Worm (Caenorhabditis elegans): Measurements from ENCODE around the gene taap-1.

taap-1 gene

DNA sequence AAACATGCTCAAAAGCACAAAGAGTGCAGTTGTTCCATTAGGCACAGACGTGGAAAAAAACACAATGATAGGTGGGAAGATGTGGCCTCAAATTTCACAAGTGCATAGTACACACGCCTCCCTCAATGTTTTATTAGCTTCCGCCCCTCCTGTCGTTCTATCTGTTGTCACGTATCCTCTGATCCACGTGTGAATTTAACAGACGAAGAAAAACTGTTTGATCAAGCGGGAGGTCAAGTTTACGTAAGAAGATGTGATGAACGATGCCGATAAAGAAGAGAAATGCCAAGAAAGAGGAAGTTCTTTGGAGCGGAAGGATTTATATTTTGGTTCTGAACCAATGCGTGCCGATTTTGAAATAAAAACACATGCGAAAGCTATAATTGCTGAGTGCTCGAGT, 32.9 kb downstream of the taap-1 start:
- TF ChIP-seq cebp-2 (GFP tag; IDR thresholded peaks at IDR 0.05), result no peak
- no peak for TF ChIP-seq aptf-3 (GFP tag; IDR thresholded peaks at IDR 0.05)
- TF ChIP-seq die-1 (tag; optimal IDR thresholded peaks at IDR 0.05), result no peak
- no peak for TF ChIP-seq attf-3 (GFP tag; conservative IDR thresholded peaks at IDR 0.05)
- no peak for TF ChIP-seq ccch-3 (GFP tag; optimal IDR thresholded peaks at IDR 0.05)
- no peak for TF ChIP-seq C17E4.6 (GFP tag; IDR thresholded peaks at IDR 0.05)
- no peak for TF ChIP-seq lin-26 (GFP tag; IDR thresholded peaks at IDR 0.05)
- TF ChIP-seq let-607 (tag; optimal IDR thresholded peaks at IDR 0.05), result no peak
- TF ChIP-seq ztf-28 (GFP tag; IDR thresholded peaks at IDR 0.05), result no peak
- TF ChIP-seq ztf-3 (GFP tag; optimal IDR thresholded peaks at IDR 0.05), result no peak
- no peak for TF ChIP-seq mcd-1 (GFP tag; IDR thresholded peaks at IDR 0.05)
- no peak for TF ChIP-seq repo-1 (tag; optimal IDR thresholded peaks at IDR 0.05)
- TF ChIP-seq madf-6 (GFP tag; IDR thresholded peaks at IDR 0.05), result no peak

DNA sequence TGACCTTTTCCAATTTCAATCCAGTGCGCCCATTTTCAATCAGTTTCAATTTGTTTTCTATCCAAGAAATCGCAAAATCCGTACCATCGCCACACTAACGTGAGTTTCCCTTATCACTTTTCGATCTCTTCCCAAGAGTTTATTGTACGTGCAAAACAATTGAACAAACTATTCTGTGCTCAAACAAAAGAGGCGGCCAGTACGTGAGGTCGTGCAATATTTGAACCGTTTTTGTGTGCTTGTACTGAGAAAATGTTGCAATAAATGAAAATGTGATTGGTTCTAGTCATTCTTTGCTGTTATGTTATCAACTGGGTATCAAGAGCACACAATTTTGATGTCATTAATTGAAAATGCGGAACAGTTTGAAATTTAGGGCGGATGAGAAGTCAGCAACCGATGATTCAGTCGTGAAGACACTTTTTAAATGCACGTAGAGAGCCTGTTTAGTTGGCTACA, 34.0 kb downstream of the taap-1 start, which contains the start of gene F22B5.4:
F22B5.4 (plus strand) TSS at position 51 of the 459 bp plus-strand sequence.
- TF ChIP-seq B0019.2 (GFP tag; conservative IDR thresholded peaks at IDR 0.05) (no peak), chd-7 (tag; optimal IDR thresholded peaks at IDR 0.05) (no peak), egl-18 (GFP tag; IDR thresholded peaks at IDR 0.05) (no peak), rcor-1 (GFP tag; IDR thresholded peaks at IDR 0.05) (no peak), ets-4 (GFP tag; optimal IDR thresholded peaks at IDR 0.05) (no peak), Y56A3A.18 (GFP tag; IDR thresholded peaks at IDR 0.05) (no peak), tbx-9 (tag; optimal IDR thresholded peaks at IDR 0.05; ENCODE audit: borderline replicate concordance) (no peak), fkh-3 (tag; optimal IDR thresholded peaks at IDR 0.05) (no peak), nhr-179 (tag; optimal IDR thresholded peaks at IDR 0.05) (no peak), tbp1 (GFP tag; optimal IDR thresholded peaks at IDR 0.05) (no peak), sptf-2 (GFP tag; optimal IDR thresholded peaks at IDR 0.05) (no peak), cebp-1 (GFP tag; IDR thresholded peaks at IDR 0.05) (no peak), cebp-1 (tag; optimal IDR thresholded peaks at IDR 0.05) (no peak), egl-44 (GFP tag; IDR thresholded peaks at IDR 0.05) (no peak), hlh-12 (tag; optimal IDR thresholded peaks at IDR 0.05) (no peak), let-607 (tag; optimal IDR thresholded peaks at IDR 0.05) (no peak), nfya-1 (tag; optimal IDR thresholded peaks at IDR 0.05; ENCODE audit: borderline replicate concordance, insufficient read depth) (no peak), repo-1 (tag; optimal IDR thresholded peaks at IDR 0.05) (no peak), nfya-2 (GFP tag; IDR thresholded peaks at IDR 0.05) (no peak), let-526 (GFP tag; IDR thresholded peaks at IDR 0.05) (no peak), cebp-2 (GFP tag; IDR thresholded peaks at IDR 0.05) (no peak)

DNA sequence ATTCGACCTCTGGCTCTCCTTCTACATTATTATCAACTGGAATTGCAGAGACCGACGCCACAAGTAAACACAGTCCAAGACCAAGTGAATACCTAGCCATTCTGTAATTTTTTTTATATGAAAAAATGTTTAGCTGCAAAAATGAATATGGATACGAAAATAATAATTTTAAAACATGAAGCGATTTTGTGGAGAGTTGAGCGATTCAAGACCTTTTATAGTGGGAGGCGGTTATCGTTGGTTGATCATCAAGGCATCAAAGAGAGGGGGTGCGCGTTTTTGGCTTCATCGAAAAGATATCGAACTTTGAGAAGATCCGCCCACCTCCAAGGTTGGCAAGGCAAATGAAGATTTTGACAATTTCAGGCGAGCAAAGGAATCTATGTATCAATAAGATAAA, 36.9 kb downstream of the taap-1 start, which contains the start of gene cut-3:
cut-3 (minus strand) TSS at position 101 of the 400 bp plus-strand sequence.
- TF ChIP-seq ZK185.1 (tag; optimal IDR thresholded peaks at IDR 0.05; ENCODE audit: poor library complexity, severe bottlenecking) (no peak), D2030.7 (GFP tag; IDR thresholded peaks at IDR 0.05) (no peak), mxl-1 (tag; optimal IDR thresholded peaks at IDR 0.05) (no peak), sdz-38 (tag; optimal IDR thresholded peaks at IDR 0.05) (no peak), F49E8.2 (tag; optimal IDR thresholded peaks at IDR 0.05; ENCODE audit: insufficient read depth) (no peak), ztf-28 (GFP tag; IDR thresholded peaks at IDR 0.05) (no peak), akir-1 (GFP tag; optimal IDR thresholded peaks at IDR 0.05) (no peak), let-526 (GFP tag; IDR thresholded peaks at IDR 0.05) (no peak), snpc-1.1 (tag; optimal IDR thresholded peaks at IDR 0.05; ENCODE audit: insufficient read depth) (no peak), egrh-3 (GFP tag; IDR thresholded peaks at IDR 0.05) (no peak), ets-4 (GFP tag; optimal IDR thresholded peaks at IDR 0.05) (no peak), F55B11.4 (tag; optimal IDR thresholded peaks at IDR 0.05; ENCODE audit: borderline replicate concordance, insufficient read depth) (no peak), tbp1 (GFP tag; optimal IDR thresholded peaks at IDR 0.05) (no peak)
